Fruit fly (Drosophila melanogaster): ENCODE measurements around the gene CG8765.

DNA sequence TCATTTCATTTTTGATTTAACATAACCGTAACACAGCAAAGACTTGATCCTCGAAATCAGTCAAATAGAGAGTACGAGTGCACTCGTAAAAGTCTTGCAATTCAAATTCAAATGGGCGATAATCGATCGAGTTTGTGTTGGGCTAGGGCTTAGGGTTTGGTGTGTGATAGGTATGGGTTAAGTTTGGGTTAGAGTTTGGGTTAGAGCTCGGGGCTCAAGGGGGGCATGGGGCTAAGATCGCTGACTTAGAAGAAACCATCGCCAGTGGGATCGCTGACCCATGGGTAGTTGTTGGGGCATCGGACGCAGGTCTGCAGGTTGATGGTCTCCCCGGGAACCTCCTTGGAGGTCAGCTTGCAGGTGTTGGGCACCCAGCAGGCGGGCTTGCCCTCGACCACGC is 14.0 kb upstream of the CG8765 start:
- TF ChIP-seq usp (GFP tag; optimal IDR thresholded peaks at IDR 0.05) = no peak
- no peak for TF ChIP-seq pan (optimal IDR thresholded peaks at IDR 0.05)
- no peak for TF ChIP-seq Dll (optimal IDR thresholded peaks at IDR 0.05)
- TF ChIP-seq EcR (GFP tag; optimal IDR thresholded peaks at IDR 0.05) = no peak
- no peak for TF ChIP-seq CG8478 (optimal IDR thresholded peaks at IDR 0.05)
